Worm (Caenorhabditis elegans): Measurements from ENCODE around the gene C33A12.4.
A peak's percentile ranks its signal among the peaks of the same experiment; 100 is the strongest.

The C33A12.4 gene

DNA sequence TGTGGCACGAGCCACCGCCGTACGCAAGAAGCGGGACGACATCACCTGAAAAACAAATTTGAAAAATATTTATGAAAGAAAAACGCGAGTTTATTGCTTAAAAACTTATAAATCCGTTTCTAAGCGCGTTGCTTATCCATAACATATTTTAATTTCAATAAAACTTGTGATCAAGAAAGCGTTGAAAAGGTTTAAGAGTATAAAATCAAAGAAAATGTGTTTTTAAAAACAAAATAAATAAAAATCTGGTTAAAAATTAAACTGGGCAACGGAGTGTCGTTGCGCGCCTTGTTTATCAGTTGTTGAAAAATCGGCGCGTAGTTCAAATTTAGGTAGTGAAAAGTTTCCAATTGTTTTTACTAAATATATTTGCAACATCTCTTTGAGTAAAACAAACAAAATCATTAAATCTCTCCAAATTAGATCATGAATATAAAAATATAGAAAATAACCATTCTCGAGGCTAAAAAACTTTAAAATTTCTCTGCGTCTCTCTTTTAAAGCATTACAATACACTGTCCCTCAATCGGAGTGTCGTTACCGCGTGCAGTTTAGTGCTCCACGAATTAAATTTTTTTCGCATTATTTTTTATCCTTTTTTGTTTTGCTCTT lies 14.6 kb upstream of the C33A12.4 start, which contains the start of gene ndua-5 (continued):
- TF ChIP-seq nhr-47 (tag; optimal IDR thresholded peaks at IDR 0.05) (peak; percentile 74), alr-1 (tag; optimal IDR thresholded peaks at IDR 0.05; ENCODE audit: borderline replicate concordance) (no peak), jun-1 (tag; optimal IDR thresholded peaks at IDR 0.05) (no peak), ceh-88 (GFP tag; IDR thresholded peaks at IDR 0.05) (no peak), C34B4.2 (tag; optimal IDR thresholded peaks at IDR 0.05) (no peak), C16A3.4 (tag; optimal IDR thresholded peaks at IDR 0.05) (peak; percentile 41), Y116A8C.19 (tag; optimal IDR thresholded peaks at IDR 0.05; ENCODE audit: borderline replicate concordance) (no peak), skn-1 (tag; optimal IDR thresholded peaks at IDR 0.05) (no peak), snu-23 (GFP tag; optimal IDR thresholded peaks at IDR 0.05) (peak; percentile 65), mdl-1 (tag; optimal IDR thresholded peaks at IDR 0.05) (no peak), tlp-1 (tag; optimal IDR thresholded peaks at IDR 0.05) (no peak), mep-1 (tag; optimal IDR thresholded peaks at IDR 0.05) (no peak), ztf-4 (tag; optimal IDR thresholded peaks at IDR 0.05) (no peak), unc-62 (GFP tag; optimal IDR thresholded peaks at IDR 0.05) (no peak), egl-13 (tag; optimal IDR thresholded peaks at IDR 0.05) (no peak), snpc-4 (tag; optimal IDR thresholded peaks at IDR 0.05) (peak; percentile 49), aha-1 (tag; optimal IDR thresholded peaks at IDR 0.05) (no peak), lin-14 (GFP tag; optimal IDR thresholded peaks at IDR 0.05) (peak; percentile 49), lin-35 (GFP tag; optimal IDR thresholded peaks at IDR 0.05) (peak; percentile 91 to 93), isw-1 (GFP tag; IDR thresholded peaks at IDR 0.05) (peak; percentile 23; the same call in 1 of the 2 replicates), unc-30 (tag; optimal IDR thresholded peaks at IDR 0.05) (no peak), swsn-7 (tag; optimal IDR thresholded peaks at IDR 0.05) (peak; percentile 64), efl-1 (optimal IDR thresholded peaks at IDR 0.05) (peak; percentile 90 to 92), efl-1 (GFP tag; optimal IDR thresholded peaks at IDR 0.05 in 1 of 2) (peak; percentile 91 to 98), unc-98 (GFP tag; IDR thresholded peaks at IDR 0.05) (no peak), lin-15B (tag; optimal IDR thresholded peaks at IDR 0.05) (peak; percentile 66), elt-2 (tag; optimal IDR thresholded peaks at IDR 0.05) (no peak), ztf-11 (tag; optimal IDR thresholded peaks at IDR 0.05) (no peak), nhr-90 (tag; optimal IDR thresholded peaks at IDR 0.05; ENCODE audit: poor library complexity) (peak; percentile 42), ces-1 (GFP tag; optimal IDR thresholded peaks at IDR 0.05) (no peak), efl-3 (GFP tag; optimal IDR thresholded peaks at IDR 0.05) (no peak), F16B12.6 (tag; optimal IDR thresholded peaks at IDR 0.05) (no peak), aly-2 (tag; optimal IDR thresholded peaks at IDR 0.05) (no peak), mab-9 (GFP tag; IDR thresholded peaks at IDR 0.05) (no peak), nhr-76 (tag; optimal IDR thresholded peaks at IDR 0.05) (no peak), ceh-90 (tag; optimal IDR thresholded peaks at IDR 0.05) (no peak), rnt-1 (tag; optimal IDR thresholded peaks at IDR 0.05) (no peak), nhr-20 (tag; optimal IDR thresholded peaks at IDR 0.05) (peak; percentile 62), nhr-84 (tag; optimal IDR thresholded peaks at IDR 0.05) (no peak), pqm-1 (tag; optimal IDR thresholded peaks at IDR 0.05) (no peak), sptf-1 (tag; optimal IDR thresholded peaks at IDR 0.05) (no peak), ets-5 (GFP tag; IDR thresholded peaks at IDR 0.05) (no peak), fkh-4 (tag; optimal IDR thresholded peaks at IDR 0.05; ENCODE audit: borderline replicate concordance) (no peak), nhr-28 (tag; optimal IDR thresholded peaks at IDR 0.05) (no peak), egl-27 (tag; optimal IDR thresholded peaks at IDR 0.05) (no peak), pag-3 (tag; optimal IDR thresholded peaks at IDR 0.05; ENCODE audit: borderline replicate concordance, insufficient read depth) (no peak), zip-4 (GFP tag; optimal IDR thresholded peaks at IDR 0.05) (no peak), fos-1 (tag; optimal IDR thresholded peaks at IDR 0.05) (no peak), grh-1 (GFP tag; IDR thresholded peaks at IDR 0.05) (no peak), nhr-71 (tag; optimal IDR thresholded peaks at IDR 0.05) (peak; percentile 79), sup-37 (GFP tag; optimal IDR thresholded peaks at IDR 0.05) (no peak), hlh-17 (GFP tag; optimal IDR thresholded peaks at IDR 0.05; ENCODE audit: borderline replicate concordance) (no peak)
